Fruit fly (Drosophila melanogaster) whole organism, prepupa: Measurements from ENCODE around the gene Drgx.

ENCODE experiments used
- Blimp-1 ChIP-seq: fragments of 200-800 bp; sonication (Bioruptor generic); optimal IDR thresholded peaks from 3 replicates; lab custom pipeline; 2017; ENCODE audit warnings: missing biosample characterization, missing genetic modification characterization, mild to moderate bottlenecking, moderate library complexity, missing genetic modification reagents
- CG10631 ChIP-seq: fragments of 200-800 bp; sonication (Bioruptor generic); optimal IDR thresholded peaks from 2 replicates; lab custom pipeline; 2016; ENCODE audit warnings: missing biosample characterization, missing genetic modification characterization
- CG11294 ChIP-seq: fragments of 200-800 bp; sonication (Bioruptor generic); IDR thresholded peaks from 2 replicates; pipeline ENCODE4 v1.3.6; 2022; ENCODE audit warnings: missing biosample characterization, missing genetic modification characterization
- CG15336 ChIP-seq: fragments of 200-800 bp; sonication (Bioruptor generic); IDR thresholded peaks from 2 replicates; pipeline ENCODE4 v1.3.6; 2022; ENCODE audit warnings: missing biosample characterization, missing genetic modification characterization
- CG3032 ChIP-seq: fragments of 200-800 bp; optimal IDR thresholded peaks from 2 replicates; lab custom pipeline; 2019; ENCODE audit warnings: missing biosample characterization, mild to moderate bottlenecking, missing genetic modification characterization, moderate library complexity
- CG31627 ChIP-seq: fragments of 200-800 bp; sonication (Bioruptor generic); optimal IDR thresholded peaks from 3 replicates; lab custom pipeline; 2016; ENCODE audit warnings: missing biosample characterization, missing genetic modification characterization
- CG3919 ChIP-seq: fragments of 200-800 bp; sonication (Bioruptor generic); optimal IDR thresholded peaks from 3 replicates; lab custom pipeline; 2016; ENCODE audit warnings: missing biosample characterization, missing genetic modification characterization
- CG4318 ChIP-seq: fragments of 200-800 bp; sonication (Bioruptor generic); optimal IDR thresholded peaks from 3 replicates; lab custom pipeline; 2017; ENCODE audit warnings: missing biosample characterization, mild to moderate bottlenecking, missing genetic modification characterization
- CG6163 ChIP-seq: fragments of 200-800 bp; sonication (Bioruptor generic); IDR thresholded peaks from 3 replicates; pipeline ENCODE4 v1.3.6; 2022; ENCODE audit warnings: missing biosample characterization, missing genetic modification characterization
- CG6854 ChIP-seq: fragments of 200-800 bp; sonication (Bioruptor generic); optimal IDR thresholded peaks from 2 replicates; lab custom pipeline; 2017; ENCODE audit warnings: missing biosample characterization, mild to moderate bottlenecking, missing genetic modification characterization
- CG7368 ChIP-seq: fragments of 200-800 bp; sonication (Bioruptor generic); optimal IDR thresholded peaks from 3 replicates; lab custom pipeline; 2016; ENCODE audit warnings: missing biosample characterization, missing genetic modification characterization
- CG8119 ChIP-seq: fragments of 200-800 bp; sonication (Bioruptor generic); IDR thresholded peaks from 3 replicates; pipeline ENCODE4 v1.3.6; 2022; ENCODE audit warnings: missing biosample characterization, missing genetic modification characterization
- CG8319 ChIP-seq: fragments of 200-800 bp; sonication (Bioruptor generic); optimal IDR thresholded peaks from 3 replicates; lab custom pipeline; 2016; ENCODE audit warnings: missing biosample characterization, missing genetic modification characterization
- CG9139 ChIP-seq: fragments of 200-800 bp; sonication (Bioruptor generic); optimal IDR thresholded peaks from 3 replicates; lab custom pipeline; 2017; ENCODE audit warnings: missing biosample characterization, mild to moderate bottlenecking, missing genetic modification characterization
- Eip75B ChIP-seq: fragments of 200-800 bp; sonication (Bioruptor generic); optimal IDR thresholded peaks from 3 replicates; lab custom pipeline; 2016; ENCODE audit warnings: missing biosample characterization, missing genetic modification characterization
- Ets21C ChIP-seq: fragments of 200-800 bp; sonication (Bioruptor generic); optimal IDR thresholded peaks from 3 replicates; lab custom pipeline; 2016; ENCODE audit warnings: missing biosample characterization, missing genetic modification characterization
- Hr38 ChIP-seq: sonication (Bioruptor generic); optimal IDR thresholded peaks from 2 replicates; lab custom pipeline; 2016; ENCODE audit warnings: missing biosample characterization, missing genetic modification characterization
- Lpt ChIP-seq: fragments of 200-800 bp; sonication (Bioruptor generic); optimal IDR thresholded peaks from 3 replicates; lab custom pipeline; 2016; ENCODE audit warnings: missing biosample characterization, missing genetic modification characterization
- OdsH ChIP-seq: fragments of 200-800 bp; sonication (Bioruptor generic); optimal IDR thresholded peaks from 3 replicates; lab custom pipeline; 2016; ENCODE audit warnings: missing biosample characterization, missing genetic modification characterization
- Sox102F ChIP-seq: fragments of 200-800 bp; sonication (Bioruptor generic); optimal IDR thresholded peaks from 2 replicates; lab custom pipeline; 2016; ENCODE audit warnings: missing biosample characterization, mild to moderate bottlenecking, missing genetic modification characterization
- cyc ChIP-seq: fragments of 200-800 bp; sonication (Bioruptor generic); optimal IDR thresholded peaks from 3 replicates; lab custom pipeline; 2016; ENCODE audit warnings: missing biosample characterization, missing genetic modification characterization
- dac ChIP-seq: fragments of 200-800 bp; sonication (Bioruptor generic); optimal IDR thresholded peaks from 2 replicates; lab custom pipeline; 2017; ENCODE audit warnings: missing biosample characterization, mild to moderate bottlenecking, missing genetic modification characterization
- eg ChIP-seq: fragments of 200-800 bp; sonication (Bioruptor generic); IDR thresholded peaks from 3 replicates; pipeline ENCODE4 v1.3.6; 2022; ENCODE audit warnings: missing biosample characterization, missing genetic modification characterization
- fd59A ChIP-seq: fragments of 200-800 bp; sonication (Bioruptor generic); optimal IDR thresholded peaks from 2 replicates; lab custom pipeline; 2017; ENCODE audit warnings: missing biosample characterization, mild to moderate bottlenecking, missing genetic modification characterization, missing genetic modification reagents
- fd85E ChIP-seq: fragments of 200-800 bp; sonication (Bioruptor generic); optimal IDR thresholded peaks from 3 replicates; lab custom pipeline; 2016; ENCODE audit warnings: missing biosample characterization, missing genetic modification characterization
- net ChIP-seq: fragments of 200-800 bp; sonication (Bioruptor generic); optimal IDR thresholded peaks from 3 replicates; lab custom pipeline; 2016; ENCODE audit warnings: missing biosample characterization, missing genetic modification characterization
- salr ChIP-seq, 2 experiments: fragments of 200-800 bp; sonication (Bioruptor generic); optimal IDR thresholded peaks; 3 replicates each; lab custom pipeline; 2016 to 2018; ENCODE audit warnings: missing biosample characterization in 2 of 2, missing genetic modification characterization in 2 of 2, mild to moderate bottlenecking in 1 of 2
- spab ChIP-seq: fragments of 200-800 bp; sonication (Bioruptor generic); optimal IDR thresholded peaks from 2 replicates; lab custom pipeline; 2017; ENCODE audit warnings: missing biosample characterization, mild to moderate bottlenecking, missing genetic modification characterization, missing genetic modification reagents
- svp ChIP-seq: fragments of 200-800 bp; sonication (Bioruptor generic); peaks from one replicate; lab custom pipeline; 2016; ENCODE audit warnings: missing biosample characterization, missing genetic modification characterization
- vri ChIP-seq: fragments of 200-800 bp; sonication (Bioruptor generic); optimal IDR thresholded peaks from 3 replicates; lab custom pipeline; 2016; ENCODE audit warnings: missing biosample characterization, mild to moderate bottlenecking, missing genetic modification characterization

Drgx gene

DNA sequence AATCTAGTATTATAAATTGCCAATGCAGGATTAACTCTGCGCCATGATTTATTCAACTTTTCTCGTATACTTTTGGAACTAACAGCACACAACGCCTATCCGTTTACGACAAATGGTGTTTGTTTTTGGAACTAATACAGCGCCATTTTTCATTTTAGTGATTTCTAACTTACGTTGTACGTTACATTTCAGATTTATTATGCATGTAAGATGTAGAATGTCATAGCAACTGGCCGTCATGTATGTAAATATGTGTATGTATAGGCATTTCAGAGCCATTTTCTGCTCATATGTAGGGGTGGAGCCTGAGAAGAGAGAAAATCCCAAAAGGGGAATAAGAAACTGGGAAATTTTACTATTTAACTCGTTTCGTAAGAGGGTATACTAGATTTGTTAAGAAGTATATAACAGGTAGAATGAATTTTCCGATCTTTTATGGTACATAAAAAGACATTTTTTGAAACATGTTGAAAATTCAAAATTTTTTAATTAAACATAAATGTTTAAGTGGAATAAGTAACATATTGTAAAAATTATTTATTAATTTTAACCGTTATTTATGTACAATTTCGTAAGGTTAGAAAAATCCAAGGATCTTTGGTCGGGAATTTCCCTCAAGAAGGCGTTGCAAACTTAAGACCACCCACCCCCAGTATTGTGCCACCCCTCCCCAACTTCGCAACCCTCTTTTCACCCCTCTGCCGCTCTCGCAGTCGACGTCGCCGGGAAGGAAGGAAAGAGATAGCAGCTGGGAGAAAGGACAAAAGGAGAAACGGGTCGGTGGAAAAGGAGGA, 5.0 kb upstream of the Drgx start (continued):
- peak; percentile 19 for TF ChIP-seq CG3919 (GFP tag; lab: Kevin White, UChicago)
- TF ChIP-seq OdsH (GFP tag; lab: Kevin White, UChicago) = peak; percentile 18
- peak; percentile 8 for TF ChIP-seq Lpt (GFP tag; lab: Kevin White, UChicago)
- peak; percentile 28 for TF ChIP-seq CG3032 (tag; lab: Kevin White, UChicago)
- TF ChIP-seq CG31627 (GFP tag; lab: Kevin White, UChicago) = peak; percentile 59
- TF ChIP-seq eg = peak; percentile 68
- peak; percentile 75 for TF ChIP-seq CG8119 (GFP tag; lab: Robert Waterston, UW)
- no peak for TF ChIP-seq Blimp-1 (GFP tag; lab: Kevin White, UChicago)
- TF ChIP-seq Sox102F (GFP tag; lab: Kevin White, UChicago) = no peak
- TF ChIP-seq CG15336 = peak; percentile 60
- TF ChIP-seq, all 60 proteins: peak for 26

DNA sequence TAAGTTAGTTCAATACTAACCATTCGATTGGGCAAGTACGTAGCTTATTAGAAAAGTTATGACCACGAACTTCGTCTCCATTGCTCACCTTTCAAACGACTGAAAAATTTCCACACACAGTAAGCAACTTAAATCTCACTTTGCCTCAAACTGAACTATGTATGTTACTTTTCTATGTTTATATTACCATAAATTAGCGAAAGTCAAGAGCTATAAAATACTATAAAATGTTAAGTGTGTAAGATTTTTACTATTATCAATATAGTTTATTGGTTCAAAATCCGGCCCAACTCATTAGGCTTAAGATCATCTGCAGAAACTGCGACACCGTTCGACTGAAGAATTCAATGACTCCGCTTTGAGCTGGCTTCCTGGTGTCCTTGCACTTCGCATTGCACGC, 5.9 kb downstream of the Drgx start, which contains the start of gene Sfp24Ba:
Sfp24Ba (minus strand) TSS at position 101 of the 400 bp plus-strand sequence.
- no peak for TF ChIP-seq salr (GFP tag; optimal IDR thresholded peaks at IDR 0.05; lab: Kevin White, UChicago)
- TF ChIP-seq Eip75B (GFP tag; lab: Kevin White, UChicago) = no peak
- TF ChIP-seq, all 60 proteins: peak for 0

DNA sequence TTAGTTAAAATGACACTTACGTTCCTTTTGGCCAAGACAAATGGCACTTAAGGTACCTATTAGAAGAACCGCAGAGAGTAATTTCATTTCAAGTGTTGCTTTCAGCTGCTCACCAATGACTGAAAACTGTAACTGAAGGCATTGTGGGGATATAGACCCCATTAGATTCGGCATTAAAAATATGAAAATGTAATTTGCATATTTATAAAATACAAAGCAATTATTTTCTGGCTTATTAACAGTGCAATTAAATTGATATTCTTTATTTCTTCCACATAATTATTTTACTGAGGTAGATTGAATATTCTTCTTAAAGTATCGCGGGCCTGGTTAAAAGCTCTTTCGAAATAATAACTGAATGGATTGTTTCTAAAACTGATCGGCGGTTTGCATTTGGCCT, 6.5 kb downstream of the Drgx start, which contains the start of gene Sfp24Bd:
Sfp24Bd (minus strand) TSS at position 101 of the 400 bp plus-strand sequence.
- TF ChIP-seq fd59A = no peak
- TF ChIP-seq CG15336 = no peak
- TF ChIP-seq CG10631 (GFP tag; lab: Kevin White, UChicago) = no peak
- no peak for TF ChIP-seq fd85E
- no peak for TF ChIP-seq vri (GFP tag; lab: Kevin White, UChicago)
- TF ChIP-seq CG6854 = no peak
- no peak for TF ChIP-seq cyc (GFP tag; lab: Kevin White, UChicago)

DNA sequence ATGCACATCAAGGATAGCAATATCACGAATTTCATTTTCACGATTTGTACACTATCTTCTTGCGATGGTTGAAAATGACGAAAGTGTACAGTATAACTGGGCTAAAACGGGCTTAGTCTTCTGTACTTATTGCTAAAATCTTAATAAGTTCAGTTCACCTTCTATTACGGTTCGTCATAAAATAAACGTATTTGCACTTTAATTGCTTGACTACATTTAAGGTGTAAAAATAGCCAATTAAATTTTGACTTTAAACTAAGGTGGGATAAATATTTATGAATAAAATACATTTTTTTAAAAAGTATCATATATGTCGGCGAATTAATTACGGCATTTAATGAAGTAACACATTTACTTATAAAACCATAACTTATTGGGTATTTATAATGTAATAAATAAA, 7.1 kb downstream of the Drgx start, which contains the start of gene Sfp24Bb:
Sfp24Bb (minus strand) TSS at position 101 of the 400 bp plus-strand sequence.
- TF ChIP-seq net = no peak
- TF ChIP-seq CG9139 (GFP tag; lab: Kevin White, UChicago) = no peak
- TF ChIP-seq Hr38 = no peak
- TF ChIP-seq spab (GFP tag; lab: Kevin White, UChicago) = no peak
- TF ChIP-seq CG8319 (GFP tag; lab: Kevin White, UChicago) = no peak
- TF ChIP-seq CG3919 (GFP tag; lab: Kevin White, UChicago) = no peak
- TF ChIP-seq Ets21C = no peak
- no peak for TF ChIP-seq salr (GFP tag; optimal IDR thresholded peaks at IDR 0.05; lab: Kevin White, UChicago)
- TF ChIP-seq Sox102F (GFP tag; lab: Kevin White, UChicago) = no peak
- TF ChIP-seq CG11294 (GFP tag; lab: Robert Waterston, UW) = no peak
- TF ChIP-seq Eip75B (GFP tag; lab: Kevin White, UChicago) = no peak
- no peak for TF ChIP-seq CG6163 (GFP tag; lab: Robert Waterston, UW)
- TF ChIP-seq CG7368 (GFP tag; lab: Kevin White, UChicago) = no peak
- TF ChIP-seq CG4318 (GFP tag; lab: Kevin White, UChicago) = no peak

DNA sequence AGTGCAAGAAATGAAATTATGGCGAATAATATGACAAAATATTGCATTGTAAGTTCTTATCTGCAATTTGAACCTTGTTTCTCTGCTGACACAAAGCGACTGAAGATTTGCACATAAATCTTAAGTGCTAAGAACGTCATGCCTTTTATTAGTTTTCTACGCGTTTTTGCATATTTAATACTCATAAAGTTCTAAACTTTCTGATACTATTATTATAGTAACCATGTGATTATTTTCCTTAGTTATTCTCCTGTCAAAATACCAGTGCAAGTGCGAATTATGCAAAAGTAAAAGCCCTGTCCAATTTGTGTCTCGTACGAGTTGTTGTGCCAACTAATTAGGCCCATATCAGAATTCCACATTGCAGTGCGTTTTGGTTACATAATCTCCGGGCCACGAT, 7.9 kb downstream of the Drgx start, which contains the start of gene Sfp24Bc:
Sfp24Bc (minus strand) TSS at position 101 of the 400 bp plus-strand sequence.
- peak; percentile 40 for TF ChIP-seq svp (GFP tag; lab: Kevin White, UChicago)
- TF ChIP-seq CG9139 (GFP tag; lab: Kevin White, UChicago) = no peak

DNA sequence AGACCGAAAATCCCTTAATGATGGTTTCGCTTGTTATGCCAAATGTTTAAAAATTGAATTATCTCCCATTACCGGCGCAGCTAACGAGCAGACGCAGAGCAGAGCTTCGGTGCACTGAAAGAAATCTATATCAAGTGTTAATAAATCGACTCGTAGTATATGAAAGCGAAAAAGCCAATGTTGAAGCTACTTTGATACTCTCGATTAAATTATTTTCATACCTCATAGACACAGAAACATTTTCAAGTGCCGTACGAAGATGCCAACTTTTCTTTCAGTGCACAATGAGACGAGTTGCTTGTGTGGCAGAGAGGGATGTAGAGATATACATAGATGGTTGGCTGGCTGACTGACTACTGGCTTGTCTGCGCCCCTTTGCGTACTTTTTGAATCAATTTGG, 13.2 kb downstream of the Drgx start:
- TF ChIP-seq dac (no peak), svp (GFP tag; lab: Kevin White, UChicago) (peak; percentile 29)
